Fruit fly (Drosophila melanogaster) whole organism, wandering third instar larva: ENCODE data around the gene CG10862.
A peak's percentile ranks its signal among the peaks of the same experiment; 100 is the strongest.

Experiments used
- Dfd ChIP-seq: fragments of >200 bp; optimal IDR thresholded peaks from 2 replicates; lab custom pipeline; 2017; ENCODE audit warnings: missing biosample characterization, missing genetic modification characterization
- Hr83 ChIP-seq: fragments of 200-300 bp; sonication (Bioruptor generic); optimal IDR thresholded peaks from 2 replicates; lab custom pipeline; 2016; ENCODE audit warnings: missing biosample characterization, mild to moderate bottlenecking, missing genetic modification characterization, moderate library complexity; ENCODE audit not compliant: poor library complexity, severe bottlenecking
- Jra ChIP-seq: sonication (Bioruptor generic); optimal IDR thresholded peaks from 2 replicates; lab custom pipeline; 2016; ENCODE audit warnings: missing biosample characterization, missing genetic modification characterization
- OdsH ChIP-seq: fragments of 200-800 bp; sonication (Bioruptor generic); optimal IDR thresholded peaks from 2 replicates; lab custom pipeline; 2016; ENCODE audit warnings: missing biosample characterization, mild to moderate bottlenecking, missing genetic modification characterization
- ey ChIP-seq: fragments of 200-800 bp; sonication (Bioruptor generic); optimal IDR thresholded peaks from 2 replicates; lab custom pipeline; 2016; ENCODE audit warnings: missing biosample characterization, missing genetic modification characterization
- h ChIP-seq: fragments of 200-800 bp; sonication (Bioruptor generic); optimal IDR thresholded peaks from 3 replicates; lab custom pipeline; 2016; ENCODE audit warnings: missing biosample characterization, mild to moderate bottlenecking, missing genetic modification characterization
- jim ChIP-seq: fragments of 175-275, 200-325 bp; sonication (Bioruptor generic); optimal IDR thresholded peaks from 2 replicates; lab custom pipeline; 2016; ENCODE audit warnings: missing biosample characterization, mild to moderate bottlenecking, missing genetic modification characterization
- psq ChIP-seq: fragments of 200-800 bp; sonication (Bioruptor generic); optimal IDR thresholded peaks from 3 replicates; lab custom pipeline; 2017; ENCODE audit warnings: missing biosample characterization, mild to moderate bottlenecking, missing genetic modification characterization, moderate library complexity
- rgr ChIP-seq: fragments of 200-800 bp; sonication (Bioruptor generic); optimal IDR thresholded peaks from 3 replicates; lab custom pipeline; 2016; ENCODE audit warnings: missing biosample characterization, mild to moderate bottlenecking, missing genetic modification characterization
- sv ChIP-seq: fragments of 200-800 bp; sonication (Bioruptor generic); optimal IDR thresholded peaks from 3 replicates; lab custom pipeline; 2016; ENCODE audit warnings: missing biosample characterization, missing genetic modification characterization

DNA sequence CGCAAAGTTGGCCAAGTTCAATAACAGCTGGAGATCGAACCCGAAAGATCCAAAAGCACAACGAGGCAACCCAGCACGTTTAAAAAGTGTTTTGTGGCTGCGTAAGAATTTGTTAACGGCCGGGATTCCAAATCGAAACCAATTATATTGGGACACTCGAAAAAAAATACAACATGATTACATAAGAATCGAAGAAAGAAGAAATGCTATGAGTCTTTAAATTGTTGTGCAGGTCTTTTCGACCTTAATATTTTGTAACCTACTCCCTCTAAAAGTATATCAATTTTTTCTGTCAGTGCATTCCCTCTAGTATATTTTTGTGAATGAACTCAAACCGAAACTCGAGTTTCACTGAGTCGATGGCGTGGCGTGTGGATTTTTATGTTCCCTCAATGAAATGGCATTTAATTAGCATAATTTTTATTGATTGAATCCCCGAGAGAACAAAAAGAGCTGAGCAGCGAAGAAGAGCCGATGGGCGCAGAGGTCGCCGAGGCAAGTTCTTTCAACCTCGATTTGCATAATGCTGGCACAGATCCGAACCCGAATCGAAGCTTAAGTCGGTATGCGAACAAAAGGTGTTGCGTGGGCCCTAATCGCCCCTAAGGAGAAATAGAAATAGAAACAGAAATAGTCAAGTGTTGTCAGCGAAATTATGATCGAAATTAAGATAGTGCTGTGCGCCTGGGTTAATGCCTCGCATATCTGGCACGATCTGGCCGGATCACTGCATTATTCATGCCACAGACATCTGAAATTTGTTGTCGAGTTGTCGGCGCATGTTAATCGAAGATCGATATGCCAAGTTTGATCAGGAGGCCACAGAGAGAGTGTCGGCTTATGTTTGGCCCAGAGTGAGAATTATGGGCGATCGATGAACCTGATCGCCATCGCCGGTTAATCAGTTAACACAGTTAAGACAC lies 11.0 kb upstream of the CG10862 start:
- TF ChIP-seq Hr83 (GFP tag; lab: Kevin White, UChicago) (no peak), h (no peak), rgr (GFP tag; lab: Kevin White, UChicago) (peak; percentile 45), Dfd (GFP tag; lab: Kevin White, UChicago) (no peak), ey (peak; percentile 56), jim (GFP tag; lab: Kevin White, UChicago) (no peak), sv (peak; percentile 42), Jra (GFP tag; lab: Kevin White, UChicago) (no peak), OdsH (GFP tag; lab: Kevin White, UChicago) (peak; percentile 50), psq (GFP tag; lab: Kevin White, UChicago) (peak; percentile 16)
